Worm (Caenorhabditis elegans): Measurements from ENCODE around the gene K02E2.8.

ce11 chrV:20393773-20394172 is 27.0 kb upstream of the K02E2.8 start, which contains the start of gene cnc-7:
- TF ChIP-seq elt-2 (tag; optimal IDR thresholded peaks at IDR 0.05) = no peak
- TF ChIP-seq nhr-28 (tag; optimal IDR thresholded peaks at IDR 0.05) = no peak
- no peak for TF ChIP-seq unc-62 (GFP tag; optimal IDR thresholded peaks at IDR 0.05)
- no peak for TF ChIP-seq nhr-25 (tag; optimal IDR thresholded peaks at IDR 0.05)
